Fruit fly (Drosophila melanogaster): Measurements from ENCODE around the gene Srp72.

The Srp72 gene

dm6 chr3R:20596337-20596962 is 7.9 kb downstream of the Srp72 start:
- TF ChIP-seq Gsc (GFP tag; IDR thresholded peaks at IDR 0.05), result no peak
- no peak for TF ChIP-seq dm (GFP tag; optimal IDR thresholded peaks at IDR 0.05)
- no peak for TF ChIP-seq luna (GFP tag; optimal IDR thresholded peaks at IDR 0.05)
- TF ChIP-seq phol (tag; optimal IDR thresholded peaks at IDR 0.05), result peak; percentile 6
- no peak for TF ChIP-seq CG14710 (tag; optimal IDR thresholded peaks at IDR 0.05)
- TF ChIP-seq CG4360 (GFP tag; IDR thresholded peaks at IDR 0.05), result no peak
- TF ChIP-seq cg (GFP tag; optimal IDR thresholded peaks at IDR 0.05), result peak; percentile 10
- TF ChIP-seq her (GFP tag; optimal IDR thresholded peaks at IDR 0.05), result no peak
- no peak for TF ChIP-seq CG11456 (GFP tag; IDR thresholded peaks at IDR 0.05)
- peak in 1 of 3 experiments; percentile 61 for TF ChIP-seq Stat92E (GFP tag; optimal IDR thresholded peaks at IDR 0.05)
- TF ChIP-seq sens (GFP tag), result peak; percentile 64
- peak; percentile 17 for TF ChIP-seq CG13894 (tag; optimal IDR thresholded peaks at IDR 0.05)
- TF ChIP-seq danr (GFP tag; IDR thresholded peaks at IDR 0.05), result no peak
- no peak for TF ChIP-seq Mes4 (GFP tag; optimal IDR thresholded peaks at IDR 0.05)
- TF ChIP-seq CG3281 (GFP tag; optimal IDR thresholded peaks at IDR 0.05), result no peak
- no peak for TF ChIP-seq disco-r (GFP tag; optimal IDR thresholded peaks at IDR 0.05)
- no peak for TF ChIP-seq Usf (GFP tag; optimal IDR thresholded peaks at IDR 0.05)
- TF ChIP-seq run (tag; optimal IDR thresholded peaks at IDR 0.05), result no peak
- TF ChIP-seq vvl (GFP tag; IDR thresholded peaks at IDR 0.05), result peak; percentile 61; the same call in 1 of the 2 replicates
- no peak for TF ChIP-seq zfh1 (GFP tag; IDR thresholded peaks at IDR 0.05)
- TF ChIP-seq pros (GFP tag; optimal IDR thresholded peaks at IDR 0.05), result peak; percentile 48
- TF ChIP-seq Elba2 (GFP tag; optimal IDR thresholded peaks at IDR 0.05), result no peak
- no peak for TF ChIP-seq E2f2 (GFP tag; IDR thresholded peaks at IDR 0.05)
- TF ChIP-seq ttk (GFP tag; IDR thresholded peaks at IDR 0.05), result no peak
- no peak for TF ChIP-seq lbe (GFP tag; optimal IDR thresholded peaks at IDR 0.05)
- TF ChIP-seq cad (GFP tag; optimal IDR thresholded peaks at IDR 0.05), result peak; percentile 24
- no peak for TF ChIP-seq CoRest (tag; optimal IDR thresholded peaks at IDR 0.05)
- peak; percentile 54 for TF ChIP-seq twi (tag; optimal IDR thresholded peaks at IDR 0.05)
- TF ChIP-seq salm (tag; optimal IDR thresholded peaks at IDR 0.05), result no peak
- no peak for TF ChIP-seq Hey (tag; optimal IDR thresholded peaks at IDR 0.05)
- no peak for TF ChIP-seq CG9727 (GFP tag; optimal IDR thresholded peaks at IDR 0.05)

dm6 chr3R:20597407-20598325 is 9.2 kb downstream of the Srp72 start:
- TF ChIP-seq ken (GFP tag; IDR thresholded peaks at IDR 0.05) (no peak), CG6813 (GFP tag; optimal IDR thresholded peaks at IDR 0.05) (no peak), CG2116 (GFP tag; optimal IDR thresholded peaks at IDR 0.05) (no peak), tll (GFP tag; optimal IDR thresholded peaks at IDR 0.05) (peak in 1 of 2 experiments; percentile 52), Camta (GFP tag; optimal IDR thresholded peaks at IDR 0.05) (no peak), Ravus (GFP tag; IDR thresholded peaks at IDR 0.05) (no peak), Ets65A (GFP tag) (peak; percentile 77), Sry-δ (GFP tag; optimal IDR thresholded peaks at IDR 0.05) (no peak), dati (GFP tag; IDR thresholded peaks at IDR 0.05) (no peak), Adf1 (GFP tag; IDR thresholded peaks at IDR 0.05) (no peak), Optix (GFP tag; IDR thresholded peaks at IDR 0.05) (no peak), bigmax (GFP tag; optimal IDR thresholded peaks at IDR 0.05) (no peak), lov (optimal IDR thresholded peaks at IDR 0.05) (no peak), lov (GFP tag; IDR thresholded peaks at IDR 0.05) (0 out of 3 replicates have a peak, but pooled peaks have one; percentile 30), D (optimal IDR thresholded peaks at IDR 0.05) (no peak), D (GFP tag; optimal IDR thresholded peaks at IDR 0.05) (no peak), CG3847 (GFP tag; IDR thresholded peaks at IDR 0.05) (no peak), Med (GFP tag) (peak; percentile 64), dysf (GFP tag; IDR thresholded peaks at IDR 0.05) (0 out of 3 replicates have a peak, but pooled peaks have one; percentile 13), CG13894 (tag; optimal IDR thresholded peaks at IDR 0.05) (peak; percentile 79), CG32767 (GFP tag; IDR thresholded peaks at IDR 0.05) (peak; percentile 60)
